Fruit fly (Drosophila melanogaster) whole organism, prepupa: ENCODE results near the gene CG3071.

Experiments used
- CG10631 ChIP-seq: fragments of 200-800 bp; sonication (Bioruptor generic); optimal IDR thresholded peaks from 2 replicates; lab custom pipeline; 2016; ENCODE audit warnings: missing biosample characterization, missing genetic modification characterization
- CG10669 ChIP-seq: fragments of 200-800 bp; sonication (Bioruptor generic); optimal IDR thresholded peaks from 3 replicates; lab custom pipeline; 2018; ENCODE audit warnings: missing biosample characterization, mild to moderate bottlenecking, missing genetic modification characterization, moderate library complexity
- CG11762 ChIP-seq: fragments of 200-800 bp; sonication (Bioruptor generic); optimal IDR thresholded peaks from 3 replicates; lab custom pipeline; 2016; ENCODE audit warnings: missing biosample characterization, missing genetic modification characterization; ENCODE audit not compliant: insufficient read depth
- CG11902 ChIP-seq: fragments of 200-800 bp; sonication (Bioruptor generic); optimal IDR thresholded peaks from 3 replicates; lab custom pipeline; 2016; ENCODE audit warnings: missing biosample characterization, missing genetic modification characterization
- CG1621 ChIP-seq: fragments of 200-800 bp; sonication (Bioruptor generic); optimal IDR thresholded peaks from 3 replicates; lab custom pipeline; 2018; ENCODE audit warnings: missing biosample characterization, mild to moderate bottlenecking, missing genetic modification characterization
- CG16779 ChIP-seq: fragments of 200-800 bp; sonication (Bioruptor generic); optimal IDR thresholded peaks from 3 replicates; lab custom pipeline; 2017; ENCODE audit warnings: missing biosample characterization, mild to moderate bottlenecking, missing genetic modification characterization
- CG3032 ChIP-seq: fragments of 200-800 bp; optimal IDR thresholded peaks from 2 replicates; lab custom pipeline; 2019; ENCODE audit warnings: missing biosample characterization, mild to moderate bottlenecking, missing genetic modification characterization, moderate library complexity
- CG31627 ChIP-seq: fragments of 200-800 bp; sonication (Bioruptor generic); optimal IDR thresholded peaks from 3 replicates; lab custom pipeline; 2016; ENCODE audit warnings: missing biosample characterization, missing genetic modification characterization
- CG32006 ChIP-seq: fragments of 200-800 bp; sonication (Bioruptor generic); optimal IDR thresholded peaks from 3 replicates; lab custom pipeline; 2017; ENCODE audit warnings: missing biosample characterization, mild to moderate bottlenecking, missing genetic modification characterization
- CG3919 ChIP-seq: fragments of 200-800 bp; sonication (Bioruptor generic); optimal IDR thresholded peaks from 3 replicates; lab custom pipeline; 2016; ENCODE audit warnings: missing biosample characterization, missing genetic modification characterization
- CG4318 ChIP-seq: fragments of 200-800 bp; sonication (Bioruptor generic); optimal IDR thresholded peaks from 3 replicates; lab custom pipeline; 2017; ENCODE audit warnings: missing biosample characterization, mild to moderate bottlenecking, missing genetic modification characterization
- CG6163 ChIP-seq: fragments of 200-800 bp; sonication (Bioruptor generic); IDR thresholded peaks from 3 replicates; pipeline ENCODE4 v1.3.6; 2022; ENCODE audit warnings: missing biosample characterization, missing genetic modification characterization
- CG6276 ChIP-seq: fragments of 200-800 bp; sonication (Bioruptor generic); optimal IDR thresholded peaks from 2 replicates; lab custom pipeline; 2017; ENCODE audit warnings: missing biosample characterization, mild to moderate bottlenecking, missing genetic modification characterization
- CG6792 ChIP-seq: fragments of 200-800 bp; sonication (Bioruptor generic); optimal IDR thresholded peaks from 3 replicates; lab custom pipeline; 2016; ENCODE audit warnings: missing biosample characterization, missing genetic modification characterization
- CG6808 ChIP-seq: fragments of 200-800 bp; sonication (Bioruptor generic); optimal IDR thresholded peaks from 3 replicates; lab custom pipeline; 2017; ENCODE audit warnings: missing biosample characterization, missing genetic modification characterization, mild to moderate bottlenecking, moderate library complexity, missing genetic modification reagents
- CG6854 ChIP-seq: fragments of 200-800 bp; sonication (Bioruptor generic); optimal IDR thresholded peaks from 2 replicates; lab custom pipeline; 2017; ENCODE audit warnings: missing biosample characterization, mild to moderate bottlenecking, missing genetic modification characterization
- CG8119 ChIP-seq: fragments of 200-800 bp; sonication (Bioruptor generic); IDR thresholded peaks from 3 replicates; pipeline ENCODE4 v1.3.6; 2022; ENCODE audit warnings: missing biosample characterization, missing genetic modification characterization
- CG8632 ChIP-seq: fragments of 200-800 bp; sonication (Bioruptor generic); optimal IDR thresholded peaks from 3 replicates; lab custom pipeline; 2016; ENCODE audit warnings: missing biosample characterization, missing genetic modification characterization
- CG9139 ChIP-seq: fragments of 200-800 bp; sonication (Bioruptor generic); optimal IDR thresholded peaks from 3 replicates; lab custom pipeline; 2017; ENCODE audit warnings: missing biosample characterization, mild to moderate bottlenecking, missing genetic modification characterization
- Eip78C ChIP-seq: fragments of 200-800 bp; sonication (Bioruptor generic); peaks from one replicate; lab custom pipeline; 2016; ENCODE audit warnings: missing biosample characterization, missing genetic modification characterization
- Eip93F ChIP-seq: fragments of 200-800 bp; sonication (Bioruptor generic); optimal IDR thresholded peaks from 2 replicates; lab custom pipeline; 2016; ENCODE audit warnings: missing biosample characterization, mild to moderate bottlenecking, missing genetic modification characterization
- Ets21C ChIP-seq: fragments of 200-800 bp; sonication (Bioruptor generic); optimal IDR thresholded peaks from 3 replicates; lab custom pipeline; 2016; ENCODE audit warnings: missing biosample characterization, missing genetic modification characterization
- Gug ChIP-seq: fragments of 200-800 bp; sonication (Bioruptor generic); IDR thresholded peaks from 2 replicates; pipeline ENCODE4 v1.3.6; 2022; ENCODE audit warnings: missing biosample characterization, missing genetic modification characterization
- Hr4 ChIP-seq: fragments of 200-800 bp; sonication (Bioruptor generic); optimal IDR thresholded peaks from 3 replicates; lab custom pipeline; 2016; ENCODE audit warnings: missing biosample characterization, missing genetic modification characterization
- Met ChIP-seq: fragments of 200-800 bp; sonication (Bioruptor generic); optimal IDR thresholded peaks from 3 replicates; lab custom pipeline; 2016; ENCODE audit warnings: missing biosample characterization, missing genetic modification characterization
- Sox102F ChIP-seq: fragments of 200-800 bp; sonication (Bioruptor generic); optimal IDR thresholded peaks from 2 replicates; lab custom pipeline; 2016; ENCODE audit warnings: missing biosample characterization, mild to moderate bottlenecking, missing genetic modification characterization
- Sox14 ChIP-seq: fragments of 200-800 bp; sonication (Bioruptor generic); optimal IDR thresholded peaks from 3 replicates; lab custom pipeline; 2016; ENCODE audit warnings: missing biosample characterization, missing genetic modification characterization
- Sox15 ChIP-seq: fragments of 200-800 bp; sonication (Bioruptor generic); optimal IDR thresholded peaks from 3 replicates; lab custom pipeline; 2016; ENCODE audit warnings: missing biosample characterization, missing genetic modification characterization
- achi ChIP-seq: fragments of 200-800 bp; sonication (Bioruptor generic); optimal IDR thresholded peaks from 3 replicates; lab custom pipeline; 2016; ENCODE audit warnings: missing biosample characterization, missing genetic modification characterization
- acj6 ChIP-seq: fragments of 200-800 bp; sonication (Bioruptor generic); optimal IDR thresholded peaks from 3 replicates; lab custom pipeline; 2016; ENCODE audit warnings: missing biosample characterization, missing genetic modification characterization
- cyc ChIP-seq: fragments of 200-800 bp; sonication (Bioruptor generic); optimal IDR thresholded peaks from 3 replicates; lab custom pipeline; 2016; ENCODE audit warnings: missing biosample characterization, missing genetic modification characterization
- dac ChIP-seq: fragments of 200-800 bp; sonication (Bioruptor generic); optimal IDR thresholded peaks from 2 replicates; lab custom pipeline; 2017; ENCODE audit warnings: missing biosample characterization, mild to moderate bottlenecking, missing genetic modification characterization
- eg ChIP-seq: fragments of 200-800 bp; sonication (Bioruptor generic); IDR thresholded peaks from 3 replicates; pipeline ENCODE4 v1.3.6; 2022; ENCODE audit warnings: missing biosample characterization, missing genetic modification characterization
- esn ChIP-seq: fragments of 200-800 bp; sonication (Bioruptor generic); optimal IDR thresholded peaks from 2 replicates; lab custom pipeline; 2016; ENCODE audit warnings: missing biosample characterization, mild to moderate bottlenecking, missing genetic modification characterization, moderate library complexity
- fd59A ChIP-seq: fragments of 200-800 bp; sonication (Bioruptor generic); optimal IDR thresholded peaks from 2 replicates; lab custom pipeline; 2017; ENCODE audit warnings: missing biosample characterization, mild to moderate bottlenecking, missing genetic modification characterization, missing genetic modification reagents
- fd85E ChIP-seq: fragments of 200-800 bp; sonication (Bioruptor generic); optimal IDR thresholded peaks from 3 replicates; lab custom pipeline; 2016; ENCODE audit warnings: missing biosample characterization, missing genetic modification characterization
- fkh ChIP-seq: fragments of 200-800 bp; sonication (Bioruptor generic); optimal IDR thresholded peaks from 3 replicates; lab custom pipeline; 2017; ENCODE audit warnings: missing biosample characterization, mild to moderate bottlenecking, missing genetic modification characterization, moderate library complexity
- lz ChIP-seq: fragments of 200-800 bp; sonication (Bioruptor generic); optimal IDR thresholded peaks from 3 replicates; lab custom pipeline; 2016; ENCODE audit warnings: missing biosample characterization, missing genetic modification characterization
- net ChIP-seq: fragments of 200-800 bp; sonication (Bioruptor generic); optimal IDR thresholded peaks from 3 replicates; lab custom pipeline; 2016; ENCODE audit warnings: missing biosample characterization, missing genetic modification characterization
- pdm3 ChIP-seq: fragments of 200-800 bp; sonication (Bioruptor generic); optimal IDR thresholded peaks from 3 replicates; lab custom pipeline; 2016; ENCODE audit warnings: missing biosample characterization, missing genetic modification characterization
- salr ChIP-seq, 2 experiments: fragments of 200-800 bp; sonication (Bioruptor generic); optimal IDR thresholded peaks; 3 replicates each; lab custom pipeline; 2016 to 2018; ENCODE audit warnings: missing biosample characterization in 2 of 2, missing genetic modification characterization in 2 of 2, mild to moderate bottlenecking in 1 of 2
- spab ChIP-seq: fragments of 200-800 bp; sonication (Bioruptor generic); optimal IDR thresholded peaks from 2 replicates; lab custom pipeline; 2017; ENCODE audit warnings: missing biosample characterization, mild to moderate bottlenecking, missing genetic modification characterization, missing genetic modification reagents
- ss ChIP-seq, 2 experiments: fragments of 200-800 bp; sonication (Bioruptor generic); optimal IDR thresholded peaks; 2 replicates in 1 of 2; 3 replicates in 1 of 2; lab custom pipeline; 2017 to 2018; ENCODE audit warnings: mild to moderate bottlenecking in 2 of 2, missing biosample characterization in 2 of 2, missing genetic modification characterization in 2 of 2, moderate library complexity in 1 of 2
- topi ChIP-seq: fragments of 200-800 bp; sonication (Bioruptor generic); optimal IDR thresholded peaks from 3 replicates; lab custom pipeline; 2016; ENCODE audit warnings: missing biosample characterization, missing genetic modification characterization

The CG3071 gene

dm6 chrX:2298708-2299370 lies 36.2 kb downstream of the CG3071 start (continued):
- TF ChIP-seq CG6163 (peak; percentile 97), cyc (GFP tag; lab: Kevin White, UChicago) (peak; percentile 94), Eip78C (GFP tag; lab: Kevin White, UChicago) (peak; percentile 99), CG11762 (peak; percentile 85), eg (peak; percentile 94), dac (peak; percentile 76), achi (GFP tag; lab: Kevin White, UChicago) (peak; percentile 87), CG1621 (tag; lab: Kevin White, UChicago) (peak; percentile 93), CG31627 (GFP tag; lab: Kevin White, UChicago) (peak; percentile 86), net (GFP tag; lab: Kevin White, UChicago) (peak; percentile 93), fkh (GFP tag; lab: Kevin White, UChicago) (peak; percentile 44), lz (GFP tag; lab: Kevin White, UChicago) (peak; percentile 92), Gug (GFP tag; lab: Robert Waterston, UW) (peak; percentile 87), CG9139 (GFP tag; lab: Kevin White, UChicago) (peak; percentile 83), esn (GFP tag; lab: Kevin White, UChicago) (peak; percentile 94), Met (GFP tag; lab: Kevin White, UChicago) (peak; percentile 92), CG6854 (GFP tag; lab: Kevin White, UChicago) (peak; percentile 91), CG8119 (GFP tag; lab: Robert Waterston, UW) (peak; percentile 85), Sox15 (GFP tag; lab: Kevin White, UChicago) (peak; percentile 70), Ets21C (GFP tag; lab: Kevin White, UChicago) (peak; percentile 84), Sox102F (peak; percentile 93), CG10669 (GFP tag; lab: Kevin White, UChicago) (peak; percentile 95)
- TF ChIP-seq, all 60 proteins: peak for 59

- peak; percentile 97 for TF ChIP-seq CG11762
- peak; percentile 98 for TF ChIP-seq CG11902 (GFP tag; lab: Kevin White, UChicago)
- peak; percentile 97 for TF ChIP-seq Eip93F (GFP tag; lab: Kevin White, UChicago)
- peak; percentile 99 for TF ChIP-seq acj6
- TF ChIP-seq fd59A (GFP tag; lab: Kevin White, UChicago) = peak; percentile 99
- peak; percentile 99 for TF ChIP-seq CG6792 (GFP tag; lab: Kevin White, UChicago)
- peak; percentile 98 for TF ChIP-seq CG3919 (GFP tag; lab: Kevin White, UChicago)
- peak; percentile 91 for TF ChIP-seq fd85E (GFP tag; lab: Kevin White, UChicago)
- TF ChIP-seq CG8119 (GFP tag; lab: Robert Waterston, UW) = peak; percentile 100
- peak; percentile 99 for TF ChIP-seq dac
- TF ChIP-seq ss (GFP tag; optimal IDR thresholded peaks at IDR 0.05; lab: Kevin White, UChicago) = peak; percentile 96 to 99
- peak; percentile 98 for TF ChIP-seq CG3032 (tag; lab: Kevin White, UChicago)
- peak; percentile 99 for TF ChIP-seq CG10631
- TF ChIP-seq CG6808 (GFP tag; lab: Kevin White, UChicago) = peak; percentile 96
- TF ChIP-seq CG32006 = peak; percentile 99
- TF ChIP-seq CG6854 (GFP tag; lab: Kevin White, UChicago) = peak; percentile 99
- peak; percentile 98 for TF ChIP-seq CG16779 (tag; lab: Kevin White, UChicago)
- TF ChIP-seq CG6163 = peak; percentile 100
- peak; percentile 99 for TF ChIP-seq CG31627 (GFP tag; lab: Kevin White, UChicago)
- TF ChIP-seq Ets21C (GFP tag; lab: Kevin White, UChicago) = peak; percentile 98
- peak; percentile 99 for TF ChIP-seq Sox14
- peak; percentile 99 for TF ChIP-seq pdm3 (GFP tag; lab: Kevin White, UChicago)
- peak; percentile 99 for TF ChIP-seq Hr4 (GFP tag; lab: Kevin White, UChicago)
- TF ChIP-seq CG6276 (GFP tag; lab: Kevin White, UChicago) = peak; percentile 99
- TF ChIP-seq CG1621 (tag; lab: Kevin White, UChicago) = peak; percentile 99
- TF ChIP-seq CG9139 (GFP tag; lab: Kevin White, UChicago) = peak; percentile 97
- TF ChIP-seq spab (GFP tag; lab: Kevin White, UChicago) = peak; percentile 98
- TF ChIP-seq salr (GFP tag; optimal IDR thresholded peaks at IDR 0.05; lab: Kevin White, UChicago) = peak; percentile 91 to 99
- TF ChIP-seq CG8632 = peak; percentile 99
- peak; percentile 99 for TF ChIP-seq CG4318 (GFP tag; lab: Kevin White, UChicago)
- TF ChIP-seq eg = peak; percentile 99
- TF ChIP-seq topi (GFP tag; lab: Kevin White, UChicago) = peak; percentile 99
- peak; percentile 99 for TF ChIP-seq lz (GFP tag; lab: Kevin White, UChicago)
- peak; percentile 99 for TF ChIP-seq Gug (GFP tag; lab: Robert Waterston, UW)
- peak; percentile 99 for TF ChIP-seq Sox102F
Observed at dm6 chrX:2300293-2301068, 37.8 kb downstream of the CG3071 start.
